Fruit fly (Drosophila melanogaster) whole organism, embryonic: Measurements from ENCODE around the gene CG13601.

Source experiments
- Aef1 ChIP-seq: fragments of 200-800 bp; sonication (Bioruptor generic); IDR thresholded peaks from 3 replicates; pipeline ENCODE4 v1.3.6; 2022; ENCODE audit warnings: missing biosample characterization, missing genetic modification characterization
- Awh ChIP-seq: fragments of 200-800 bp; sonication (Bioruptor generic); IDR thresholded peaks from 2 replicates; pipeline ENCODE4, ENCODE4 v1.3.6; 2022; ENCODE audit warnings: missing biosample characterization, missing genetic modification characterization
- Bteb2 ChIP-seq: fragments of 200-800 bp; sonication (Bioruptor generic); optimal IDR thresholded peaks from 2 replicates; lab custom pipeline; 2016; ENCODE audit warnings: missing biosample characterization, missing genetic modification characterization
- CG10366 ChIP-seq: fragments of 200-800 bp; sonication (Bioruptor generic); IDR thresholded peaks from 2 replicates; pipeline ENCODE4 v1.3.6; 2022; ENCODE audit warnings: missing biosample characterization, missing genetic modification characterization
- CG12659 ChIP-seq: fragments of 200-800 bp; sonication (Bioruptor generic); optimal IDR thresholded peaks from 3 replicates; lab custom pipeline; 2017; ENCODE audit warnings: mild to moderate bottlenecking, missing biosample characterization, missing genetic modification reagents, missing genetic modification characterization
- CG15514 ChIP-seq: fragments of 200-800 bp; sonication (Bioruptor generic); optimal IDR thresholded peaks from 3 replicates; lab custom pipeline; 2017; ENCODE audit warnings: missing biosample characterization, missing genetic modification characterization, mild to moderate bottlenecking, moderate library complexity, missing genetic modification reagents
- CG1602 ChIP-seq: fragments of 200-800 bp; sonication (Bioruptor generic); optimal IDR thresholded peaks from 3 replicates; lab custom pipeline; 2016; ENCODE audit warnings: missing biosample characterization, missing genetic modification characterization
- CG17186 ChIP-seq: fragments of 200-800 bp; sonication (Bioruptor generic); optimal IDR thresholded peaks from 3 replicates; lab custom pipeline; 2017; ENCODE audit warnings: missing biosample characterization, missing genetic modification reagents, missing genetic modification characterization
- CG18262 ChIP-seq: fragments of 200-800 bp; optimal IDR thresholded peaks from 3 replicates; lab custom pipeline; 2019; ENCODE audit warnings: missing biosample characterization, mild to moderate bottlenecking, missing genetic modification characterization, moderate library complexity
- CG18476 ChIP-seq: fragments of 200-800 bp; sonication (Bioruptor generic); optimal IDR thresholded peaks from 2 replicates; lab custom pipeline; 2016; ENCODE audit warnings: missing biosample characterization, mild to moderate bottlenecking, missing genetic modification characterization
- CG2120 ChIP-seq: fragments of 200-800 bp; sonication (Bioruptor generic); optimal IDR thresholded peaks from 3 replicates; lab custom pipeline; 2016; ENCODE audit warnings: missing biosample characterization, missing genetic modification characterization
- CG3281 ChIP-seq: fragments of 200-800 bp; sonication (Bioruptor generic); optimal IDR thresholded peaks from 3 replicates; lab custom pipeline; 2017; ENCODE audit warnings: missing biosample characterization, mild to moderate bottlenecking, missing genetic modification characterization
- CG34224 ChIP-seq: fragments of 200-800 bp; sonication (Bioruptor generic); IDR thresholded peaks from 3 replicates; pipeline ENCODE4 v1.3.6; 2022; ENCODE audit warnings: missing biosample characterization, missing genetic modification characterization; ENCODE audit not compliant: partially characterized antibody
- CG34422 ChIP-seq: fragments of 200-800 bp; sonication (Bioruptor generic); IDR thresholded peaks from 3 replicates; pipeline ENCODE4 v1.3.6; 2022; ENCODE audit warnings: missing biosample characterization, missing genetic modification characterization
- CG6254 ChIP-seq: fragments of 200-800 bp; sonication (Bioruptor generic); optimal IDR thresholded peaks from 3 replicates; lab custom pipeline; 2017; ENCODE audit warnings: mild to moderate bottlenecking, missing biosample characterization, missing genetic modification reagents, missing genetic modification characterization
- CG6765 ChIP-seq: fragments of 200-800 bp; sonication (Bioruptor generic); optimal IDR thresholded peaks from 3 replicates; lab custom pipeline; 2017; ENCODE audit warnings: missing biosample characterization, mild to moderate bottlenecking, missing genetic modification characterization
- CG7963 ChIP-seq: fragments of 200-800 bp; sonication (Bioruptor generic); IDR thresholded peaks from 3 replicates; pipeline ENCODE4 v1.3.6; 2022; ENCODE audit warnings: missing biosample characterization, missing genetic modification characterization; ENCODE audit not compliant: partially characterized antibody
- CG8478 ChIP-seq: fragments of >200 bp; optimal IDR thresholded peaks from 2 replicates; lab custom pipeline; 2018
- CG9817 ChIP-seq: fragments of 200-800 bp; sonication (Bioruptor generic); optimal IDR thresholded peaks from 2 replicates; lab custom pipeline; 2018; ENCODE audit warnings: missing biosample characterization, mild to moderate bottlenecking, missing genetic modification characterization, moderate library complexity
- CG9932 ChIP-seq: fragments of 200-800 bp; sonication (Bioruptor generic); IDR thresholded peaks from 2 replicates; pipeline ENCODE4 v1.3.6; 2022; ENCODE audit warnings: missing biosample characterization, missing genetic modification characterization
- D19A ChIP-seq: fragments of 200-800 bp; optimal IDR thresholded peaks from 3 replicates; lab custom pipeline; 2019; ENCODE audit warnings: missing biosample characterization, mild to moderate bottlenecking, missing genetic modification characterization, moderate library complexity
- Dip3 ChIP-seq: fragments of 200-800 bp; sonication (Bioruptor generic); optimal IDR thresholded peaks from 3 replicates; lab custom pipeline; 2016; ENCODE audit warnings: missing biosample characterization, missing genetic modification characterization
- E2f2 ChIP-seq: fragments of 200-800 bp; sonication (Bioruptor generic); IDR thresholded peaks from 2 replicates; pipeline ENCODE4 v1.3.6; 2022; ENCODE audit warnings: missing biosample characterization, missing genetic modification characterization
- Eip74EF ChIP-seq, 2 experiments: fragments of 200-800 bp in 1 of 2; fragments of >200 bp in 1 of 2; sonication (Bioruptor generic) in 1 of 2; optimal IDR thresholded peaks; 2 replicates each; lab custom pipeline; 2017 to 2019; ENCODE audit warnings: missing biosample characterization in 2 of 2, missing genetic modification characterization in 2 of 2, mild to moderate bottlenecking in 1 of 2, moderate library complexity in 1 of 2
- Fer1 ChIP-seq: fragments of 200-800 bp; sonication (Bioruptor generic); optimal IDR thresholded peaks from 2 replicates; lab custom pipeline; 2017; ENCODE audit warnings: missing biosample characterization, mild to moderate bottlenecking, missing genetic modification characterization
- Hmr ChIP-seq: fragments of 200-800 bp; sonication (Bioruptor generic); optimal IDR thresholded peaks from 3 replicates; lab custom pipeline; 2017; ENCODE audit warnings: mild to moderate bottlenecking, missing biosample characterization, missing genetic modification reagents, missing genetic modification characterization
- Hsf ChIP-seq: fragments of 200-800 bp; sonication (Bioruptor generic); optimal IDR thresholded peaks from 3 replicates; lab custom pipeline; 2016; ENCODE audit warnings: missing biosample characterization, missing genetic modification characterization
- NK7.1 ChIP-seq: fragments of 200-800 bp; sonication (Bioruptor generic); optimal IDR thresholded peaks from 3 replicates; lab custom pipeline; 2016; ENCODE audit warnings: missing biosample characterization, missing genetic modification characterization
- Ptx1 ChIP-seq: fragments of 200-800 bp; sonication (Bioruptor generic); IDR thresholded peaks from 2 replicates; pipeline ENCODE4 v1.3.6; 2022; ENCODE audit warnings: missing biosample characterization, missing genetic modification characterization
- Rfx ChIP-seq: fragments of 200-800 bp; sonication (Bioruptor generic); IDR thresholded peaks from 2 replicates; pipeline ENCODE4 v1.3.6; 2022; ENCODE audit warnings: missing biosample characterization, missing genetic modification characterization
- Sry-δ ChIP-seq: fragments of 200-800 bp; sonication (Bioruptor generic); optimal IDR thresholded peaks from 2 replicates; lab custom pipeline; 2016; ENCODE audit warnings: missing biosample characterization, missing genetic modification characterization
- Xbp1 ChIP-seq: fragments of 200-800 bp; sonication (Bioruptor generic); optimal IDR thresholded peaks from 3 replicates; lab custom pipeline; 2016; ENCODE audit warnings: missing biosample characterization, mild to moderate bottlenecking, missing genetic modification characterization
- al ChIP-seq: fragments of 200-800 bp; sonication (Bioruptor generic); IDR thresholded peaks from 2 replicates; pipeline ENCODE4 v1.3.6; 2022; ENCODE audit warnings: missing biosample characterization, missing genetic modification characterization
- ap ChIP-seq: fragments of 200-800 bp; sonication (Bioruptor generic); IDR thresholded peaks from 2 replicates; pipeline ENCODE4 v1.3.6; 2022; ENCODE audit warnings: missing biosample characterization, missing genetic modification characterization
- chif ChIP-seq, 2 experiments: fragments of 200-800 bp; sonication (Bioruptor generic); optimal IDR thresholded peaks; 3 replicates each; lab custom pipeline; 2016; ENCODE audit warnings: missing biosample characterization in 2 of 2, missing genetic modification characterization in 2 of 2
- chinmo ChIP-seq: fragments of 200-800 bp; sonication (Bioruptor generic); IDR thresholded peaks from 4 replicates; pipeline ENCODE4 v1.3.6; 2022; ENCODE audit warnings: missing biosample characterization, missing genetic modification characterization; ENCODE audit not compliant: partially characterized antibody
- ci ChIP-seq: fragments of 200-800 bp; sonication (Bioruptor generic); IDR thresholded peaks from 3 replicates; pipeline ENCODE4 v1.3.6; 2022; ENCODE audit warnings: missing biosample characterization, missing genetic modification characterization
- crol ChIP-seq: fragments of 200-800 bp; sonication (Bioruptor generic); IDR thresholded peaks from 2 replicates; pipeline ENCODE4 v1.3.6; 2022; ENCODE audit warnings: missing biosample characterization, missing genetic modification characterization
- dysf ChIP-seq: fragments of 200-800 bp; sonication (Bioruptor generic); IDR thresholded peaks from 3 replicates; pipeline ENCODE4 v1.3.6; 2022; ENCODE audit warnings: missing biosample characterization, missing genetic modification characterization
- gro ChIP-seq: fragments of 200-800 bp; sonication (Bioruptor generic); optimal IDR thresholded peaks from 2 replicates; lab custom pipeline; 2016; ENCODE audit warnings: missing biosample characterization, missing genetic modification characterization
- lilli ChIP-seq: fragments of 200-800 bp; sonication (Bioruptor generic); optimal IDR thresholded peaks from 3 replicates; lab custom pipeline; 2016; ENCODE audit warnings: missing biosample characterization, missing genetic modification characterization
- oc ChIP-seq: fragments of 200-800 bp; sonication (Bioruptor generic); optimal IDR thresholded peaks from 2 replicates; lab custom pipeline; 2018; ENCODE audit warnings: missing biosample characterization, mild to moderate bottlenecking, missing genetic modification characterization, moderate library complexity
- pho ChIP-seq: fragments of 200-800 bp; sonication (Bioruptor generic); optimal IDR thresholded peaks from 2 replicates; lab custom pipeline; 2016; ENCODE audit warnings: missing biosample characterization, missing genetic modification characterization
- pnt ChIP-seq: fragments of 200-800 bp; sonication (Bioruptor generic); optimal IDR thresholded peaks from 3 replicates; lab custom pipeline; 2016; ENCODE audit warnings: missing biosample characterization, missing genetic modification characterization
- prd ChIP-seq, 3 experiments: fragments of >200 bp in 2 of 3; fragments of 200-800 bp in 1 of 3; sonication (Bioruptor generic) in 1 of 3; optimal IDR thresholded peaks in 2 of 3; IDR thresholded peaks in 1 of 3; 2 replicates in 2 of 3; 3 replicates in 1 of 3; pipeline versions ENCODE4 v1.3.6 to Lab custom; 2017 to 2022; ENCODE audit warnings: missing biosample characterization in 1 of 3, missing genetic modification characterization in 1 of 3
- repo ChIP-seq: fragments of 200-800 bp; sonication (Bioruptor generic); optimal IDR thresholded peaks from 2 replicates; lab custom pipeline; 2016; ENCODE audit warnings: missing biosample characterization, missing genetic modification characterization
- row ChIP-seq: fragments of 200-800 bp; sonication (Bioruptor generic); IDR thresholded peaks from 3 replicates; pipeline ENCODE4 v1.3.6; 2022; ENCODE audit warnings: missing biosample characterization, missing genetic modification characterization
- zfh2 ChIP-seq: fragments of 200-800 bp; sonication (Bioruptor generic); optimal IDR thresholded peaks from 2 replicates; lab custom pipeline; 2016; ENCODE audit warnings: missing biosample characterization, missing genetic modification characterization

CG13601 gene

DNA sequence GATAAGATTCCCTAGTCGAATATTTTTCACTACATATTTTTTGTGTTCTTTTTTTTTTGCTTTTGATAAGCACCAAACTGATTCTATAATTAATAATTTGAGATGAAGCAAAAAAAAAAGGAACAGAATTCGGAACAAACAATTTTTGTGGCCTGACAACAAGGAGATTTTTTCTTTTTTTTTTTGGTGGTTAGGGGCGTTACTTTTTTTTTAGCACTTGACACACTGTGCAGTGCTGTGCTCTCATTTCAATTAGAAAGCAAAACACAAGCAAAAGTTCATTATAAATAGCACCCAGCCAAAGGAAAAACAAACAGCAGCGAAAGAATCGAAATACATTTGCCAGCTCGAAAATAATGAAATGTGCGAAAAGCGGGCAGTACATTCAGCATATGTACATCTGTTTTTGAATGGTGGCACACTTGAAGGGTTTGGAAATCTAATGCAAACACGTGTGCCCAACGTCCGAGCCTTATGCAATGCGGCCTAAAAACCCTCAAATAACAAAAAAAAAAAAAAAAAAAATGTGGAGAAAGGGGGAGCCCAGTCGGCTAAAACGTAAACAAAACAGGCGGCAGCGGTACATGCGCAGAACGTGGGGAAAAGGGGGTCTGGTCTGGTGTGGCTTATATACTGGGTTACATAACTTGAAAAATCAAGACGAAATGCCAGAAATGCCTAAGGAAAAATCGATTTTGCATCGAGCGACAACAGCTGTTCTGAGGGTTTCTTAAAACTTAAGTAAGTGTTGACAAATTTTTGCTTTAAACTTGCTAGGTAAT lies 14.4 kb upstream of the CG13601 start (continued):
- TF ChIP-seq CG7963 (no peak), Ptx1 (GFP tag; lab: Robert Waterston, UW) (peak; percentile 52), Dip3 (GFP tag; lab: Kevin White, UChicago) (peak; percentile 41), CG17186 (GFP tag; lab: Kevin White, UChicago) (no peak), crol (0 out of 2 replicates have a peak, but pooled peaks have one; percentile 14), CG8478 (lab: Kevin White, UChicago) (no peak), Fer1 (GFP tag; lab: Kevin White, UChicago) (no peak), ap (GFP tag; lab: Robert Waterston, UW) (0 out of 2 replicates have a peak, but pooled peaks have one; percentile 6), Rfx (GFP tag; lab: Robert Waterston, UW) (peak; percentile 61), Hmr (peak; percentile 54), CG1602 (GFP tag; lab: Kevin White, UChicago) (peak; percentile 25), CG34224 (GFP tag; lab: Robert Waterston, UW) (no peak), CG9817 (tag; lab: Kevin White, UChicago) (peak; percentile 21), chif (GFP tag; optimal IDR thresholded peaks at IDR 0.05; lab: Kevin White, UChicago) (peak; percentile 15 to 45), Awh (GFP tag; lab: Robert Waterston, UW) (no peak; the same call in 1 of the 2 replicates), E2f2 (peak; percentile 18; the same call in 1 of the 2 replicates), CG9932 (peak; percentile 74), repo (GFP tag; lab: Kevin White, UChicago) (no peak), Xbp1 (GFP tag; lab: Kevin White, UChicago) (peak; percentile 43), lilli (GFP tag; lab: Kevin White, UChicago) (peak; percentile 63), chinmo (GFP tag; lab: Robert Waterston, UW) (0 out of 4 replicates have a peak, but pooled peaks have one; percentile 45), prd (optimal IDR thresholded peaks at IDR 0.05; lab: Kevin White, UChicago) (no peak), prd (GFP tag; IDR thresholded peaks at IDR 0.05; lab: Robert Waterston, UW) (peak; percentile 75), CG18476 (GFP tag; lab: Kevin White, UChicago) (peak; percentile 3), CG2120 (GFP tag; lab: Kevin White, UChicago) (peak; percentile 68), Hsf (peak; percentile 32), row (GFP tag; lab: Robert Waterston, UW) (peak; percentile 65), zfh2 (GFP tag; lab: Kevin White, UChicago) (peak; percentile 20), ci (GFP tag; lab: Robert Waterston, UW) (peak; percentile 69; the same call in 2 of the 3 replicates), al (GFP tag; lab: Robert Waterston, UW) (0 out of 2 replicates have a peak, but pooled peaks have one; percentile 28), pnt (GFP tag; lab: Kevin White, UChicago) (peak; percentile 16), CG3281 (GFP tag; lab: Kevin White, UChicago) (peak; percentile 46), CG18262 (tag; lab: Kevin White, UChicago) (peak; percentile 19), Aef1 (GFP tag; lab: Robert Waterston, UW) (peak; percentile 50), Eip74EF (GFP tag; optimal IDR thresholded peaks at IDR 0.05; lab: Kevin White, UChicago) (no peak), CG12659 (GFP tag; lab: Kevin White, UChicago) (no peak), CG10366 (GFP tag; lab: Robert Waterston, UW) (no peak), NK7.1 (GFP tag; lab: Kevin White, UChicago) (peak; percentile 2), pho (GFP tag; lab: Kevin White, UChicago) (peak; percentile 24), dysf (GFP tag; lab: Robert Waterston, UW) (peak; percentile 48; the same call in 1 of the 3 replicates), Bteb2 (GFP tag; lab: Kevin White, UChicago) (peak; percentile 1), CG6254 (GFP tag; lab: Kevin White, UChicago) (no peak), gro (peak; percentile 32), oc (tag; lab: Kevin White, UChicago) (no peak), D19A (tag; lab: Kevin White, UChicago) (no peak), Sry-δ (GFP tag; lab: Kevin White, UChicago) (peak; percentile 4), CG15514 (GFP tag; lab: Kevin White, UChicago) (peak; percentile 11), CG34422 (GFP tag; lab: Robert Waterston, UW) (peak; percentile 27; the same call in 1 of the 3 replicates), CG6765 (GFP tag; lab: Kevin White, UChicago) (peak; percentile 18)
